Fruit fly (Drosophila melanogaster) whole organism, prepupa: ENCODE measurements around the gene tal-AA.

Source experiments
- CG10631 ChIP-seq: fragments of 200-800 bp; sonication (Bioruptor generic); optimal IDR thresholded peaks from 2 replicates; lab custom pipeline; 2016; ENCODE audit warnings: missing biosample characterization, missing genetic modification characterization
- CG10669 ChIP-seq: fragments of 200-800 bp; sonication (Bioruptor generic); optimal IDR thresholded peaks from 3 replicates; lab custom pipeline; 2018; ENCODE audit warnings: missing biosample characterization, mild to moderate bottlenecking, missing genetic modification characterization, moderate library complexity
- CG11294 ChIP-seq: fragments of 200-800 bp; sonication (Bioruptor generic); IDR thresholded peaks from 2 replicates; pipeline ENCODE4 v1.3.6; 2022; ENCODE audit warnings: missing biosample characterization, missing genetic modification characterization
- CG11762 ChIP-seq: fragments of 200-800 bp; sonication (Bioruptor generic); optimal IDR thresholded peaks from 3 replicates; lab custom pipeline; 2016; ENCODE audit warnings: missing biosample characterization, missing genetic modification characterization; ENCODE audit not compliant: insufficient read depth
- CG15336 ChIP-seq: fragments of 200-800 bp; sonication (Bioruptor generic); IDR thresholded peaks from 2 replicates; pipeline ENCODE4 v1.3.6; 2022; ENCODE audit warnings: missing biosample characterization, missing genetic modification characterization
- CG1621 ChIP-seq: fragments of 200-800 bp; sonication (Bioruptor generic); optimal IDR thresholded peaks from 3 replicates; lab custom pipeline; 2018; ENCODE audit warnings: missing biosample characterization, mild to moderate bottlenecking, missing genetic modification characterization
- CG16779 ChIP-seq: fragments of 200-800 bp; sonication (Bioruptor generic); optimal IDR thresholded peaks from 3 replicates; lab custom pipeline; 2017; ENCODE audit warnings: missing biosample characterization, mild to moderate bottlenecking, missing genetic modification characterization
- CG31627 ChIP-seq: fragments of 200-800 bp; sonication (Bioruptor generic); optimal IDR thresholded peaks from 3 replicates; lab custom pipeline; 2016; ENCODE audit warnings: missing biosample characterization, missing genetic modification characterization
- CG32006 ChIP-seq: fragments of 200-800 bp; sonication (Bioruptor generic); optimal IDR thresholded peaks from 3 replicates; lab custom pipeline; 2017; ENCODE audit warnings: missing biosample characterization, mild to moderate bottlenecking, missing genetic modification characterization
- CG34406 ChIP-seq: fragments of 200-800 bp; sonication (Bioruptor generic); optimal IDR thresholded peaks from 3 replicates; lab custom pipeline; 2016; ENCODE audit warnings: missing biosample characterization, missing genetic modification characterization
- CG3919 ChIP-seq: fragments of 200-800 bp; sonication (Bioruptor generic); optimal IDR thresholded peaks from 3 replicates; lab custom pipeline; 2016; ENCODE audit warnings: missing biosample characterization, missing genetic modification characterization
- CG4318 ChIP-seq: fragments of 200-800 bp; sonication (Bioruptor generic); optimal IDR thresholded peaks from 3 replicates; lab custom pipeline; 2017; ENCODE audit warnings: missing biosample characterization, mild to moderate bottlenecking, missing genetic modification characterization
- CG6163 ChIP-seq: fragments of 200-800 bp; sonication (Bioruptor generic); IDR thresholded peaks from 3 replicates; pipeline ENCODE4 v1.3.6; 2022; ENCODE audit warnings: missing biosample characterization, missing genetic modification characterization
- CG6276 ChIP-seq: fragments of 200-800 bp; sonication (Bioruptor generic); optimal IDR thresholded peaks from 2 replicates; lab custom pipeline; 2017; ENCODE audit warnings: missing biosample characterization, mild to moderate bottlenecking, missing genetic modification characterization
- CG6792 ChIP-seq: fragments of 200-800 bp; sonication (Bioruptor generic); optimal IDR thresholded peaks from 3 replicates; lab custom pipeline; 2016; ENCODE audit warnings: missing biosample characterization, missing genetic modification characterization
- CG6808 ChIP-seq: fragments of 200-800 bp; sonication (Bioruptor generic); optimal IDR thresholded peaks from 3 replicates; lab custom pipeline; 2017; ENCODE audit warnings: missing biosample characterization, missing genetic modification characterization, mild to moderate bottlenecking, moderate library complexity, missing genetic modification reagents
- CG7368 ChIP-seq: fragments of 200-800 bp; sonication (Bioruptor generic); optimal IDR thresholded peaks from 3 replicates; lab custom pipeline; 2016; ENCODE audit warnings: missing biosample characterization, missing genetic modification characterization
- CG8119 ChIP-seq: fragments of 200-800 bp; sonication (Bioruptor generic); IDR thresholded peaks from 3 replicates; pipeline ENCODE4 v1.3.6; 2022; ENCODE audit warnings: missing biosample characterization, missing genetic modification characterization
- CG8319 ChIP-seq: fragments of 200-800 bp; sonication (Bioruptor generic); optimal IDR thresholded peaks from 3 replicates; lab custom pipeline; 2016; ENCODE audit warnings: missing biosample characterization, missing genetic modification characterization
- CG9139 ChIP-seq: fragments of 200-800 bp; sonication (Bioruptor generic); optimal IDR thresholded peaks from 3 replicates; lab custom pipeline; 2017; ENCODE audit warnings: missing biosample characterization, mild to moderate bottlenecking, missing genetic modification characterization
- Eip75B ChIP-seq: fragments of 200-800 bp; sonication (Bioruptor generic); optimal IDR thresholded peaks from 3 replicates; lab custom pipeline; 2016; ENCODE audit warnings: missing biosample characterization, missing genetic modification characterization
- Eip78C ChIP-seq: fragments of 200-800 bp; sonication (Bioruptor generic); peaks from one replicate; lab custom pipeline; 2016; ENCODE audit warnings: missing biosample characterization, missing genetic modification characterization
- Ets21C ChIP-seq: fragments of 200-800 bp; sonication (Bioruptor generic); optimal IDR thresholded peaks from 3 replicates; lab custom pipeline; 2016; ENCODE audit warnings: missing biosample characterization, missing genetic modification characterization
- Ets96B ChIP-seq: fragments of 200-800 bp; optimal IDR thresholded peaks from 2 replicates; lab custom pipeline; 2019; ENCODE audit warnings: missing biosample characterization, mild to moderate bottlenecking, missing genetic modification characterization, moderate library complexity
- Gug ChIP-seq: fragments of 200-800 bp; sonication (Bioruptor generic); IDR thresholded peaks from 2 replicates; pipeline ENCODE4 v1.3.6; 2022; ENCODE audit warnings: missing biosample characterization, missing genetic modification characterization
- Hr39 ChIP-seq: fragments of 200-800 bp; sonication (Bioruptor generic); optimal IDR thresholded peaks from 2 replicates; lab custom pipeline; 2016; ENCODE audit warnings: missing biosample characterization, missing genetic modification characterization
- Hr4 ChIP-seq: fragments of 200-800 bp; sonication (Bioruptor generic); optimal IDR thresholded peaks from 3 replicates; lab custom pipeline; 2016; ENCODE audit warnings: missing biosample characterization, missing genetic modification characterization
- Lpt ChIP-seq: fragments of 200-800 bp; sonication (Bioruptor generic); optimal IDR thresholded peaks from 3 replicates; lab custom pipeline; 2016; ENCODE audit warnings: missing biosample characterization, missing genetic modification characterization
- Met ChIP-seq: fragments of 200-800 bp; sonication (Bioruptor generic); optimal IDR thresholded peaks from 3 replicates; lab custom pipeline; 2016; ENCODE audit warnings: missing biosample characterization, missing genetic modification characterization
- OdsH ChIP-seq: fragments of 200-800 bp; sonication (Bioruptor generic); optimal IDR thresholded peaks from 3 replicates; lab custom pipeline; 2016; ENCODE audit warnings: missing biosample characterization, missing genetic modification characterization
- Smox ChIP-seq: fragments of 200-800 bp; sonication (Bioruptor generic); optimal IDR thresholded peaks from 3 replicates; lab custom pipeline; 2016; ENCODE audit warnings: missing biosample characterization, missing genetic modification characterization
- Sox102F ChIP-seq: fragments of 200-800 bp; sonication (Bioruptor generic); optimal IDR thresholded peaks from 2 replicates; lab custom pipeline; 2016; ENCODE audit warnings: missing biosample characterization, mild to moderate bottlenecking, missing genetic modification characterization
- Sox15 ChIP-seq: fragments of 200-800 bp; sonication (Bioruptor generic); optimal IDR thresholded peaks from 3 replicates; lab custom pipeline; 2016; ENCODE audit warnings: missing biosample characterization, missing genetic modification characterization
- achi ChIP-seq: fragments of 200-800 bp; sonication (Bioruptor generic); optimal IDR thresholded peaks from 3 replicates; lab custom pipeline; 2016; ENCODE audit warnings: missing biosample characterization, missing genetic modification characterization
- acj6 ChIP-seq: fragments of 200-800 bp; sonication (Bioruptor generic); optimal IDR thresholded peaks from 3 replicates; lab custom pipeline; 2016; ENCODE audit warnings: missing biosample characterization, missing genetic modification characterization
- dac ChIP-seq: fragments of 200-800 bp; sonication (Bioruptor generic); optimal IDR thresholded peaks from 2 replicates; lab custom pipeline; 2017; ENCODE audit warnings: missing biosample characterization, mild to moderate bottlenecking, missing genetic modification characterization
- dsx ChIP-seq: fragments of 200-800 bp; optimal IDR thresholded peaks from 3 replicates; lab custom pipeline; 2019; ENCODE audit warnings: missing biosample characterization, mild to moderate bottlenecking, missing genetic modification characterization, moderate library complexity; ENCODE audit not compliant: poor library complexity, severe bottlenecking
- eg ChIP-seq: fragments of 200-800 bp; sonication (Bioruptor generic); IDR thresholded peaks from 3 replicates; pipeline ENCODE4 v1.3.6; 2022; ENCODE audit warnings: missing biosample characterization, missing genetic modification characterization
- esn ChIP-seq: fragments of 200-800 bp; sonication (Bioruptor generic); optimal IDR thresholded peaks from 2 replicates; lab custom pipeline; 2016; ENCODE audit warnings: missing biosample characterization, mild to moderate bottlenecking, missing genetic modification characterization, moderate library complexity
- fd85E ChIP-seq: fragments of 200-800 bp; sonication (Bioruptor generic); optimal IDR thresholded peaks from 3 replicates; lab custom pipeline; 2016; ENCODE audit warnings: missing biosample characterization, missing genetic modification characterization
- fkh ChIP-seq: fragments of 200-800 bp; sonication (Bioruptor generic); optimal IDR thresholded peaks from 3 replicates; lab custom pipeline; 2017; ENCODE audit warnings: missing biosample characterization, mild to moderate bottlenecking, missing genetic modification characterization, moderate library complexity
- lz ChIP-seq: fragments of 200-800 bp; sonication (Bioruptor generic); optimal IDR thresholded peaks from 3 replicates; lab custom pipeline; 2016; ENCODE audit warnings: missing biosample characterization, missing genetic modification characterization
- net ChIP-seq: fragments of 200-800 bp; sonication (Bioruptor generic); optimal IDR thresholded peaks from 3 replicates; lab custom pipeline; 2016; ENCODE audit warnings: missing biosample characterization, missing genetic modification characterization
- pdm3 ChIP-seq: fragments of 200-800 bp; sonication (Bioruptor generic); optimal IDR thresholded peaks from 3 replicates; lab custom pipeline; 2016; ENCODE audit warnings: missing biosample characterization, missing genetic modification characterization
- ss ChIP-seq, 2 experiments: fragments of 200-800 bp; sonication (Bioruptor generic); optimal IDR thresholded peaks; 2 replicates in 1 of 2; 3 replicates in 1 of 2; lab custom pipeline; 2017 to 2018; ENCODE audit warnings: mild to moderate bottlenecking in 2 of 2, missing biosample characterization in 2 of 2, missing genetic modification characterization in 2 of 2, moderate library complexity in 1 of 2
- svp ChIP-seq: fragments of 200-800 bp; sonication (Bioruptor generic); peaks from one replicate; lab custom pipeline; 2016; ENCODE audit warnings: missing biosample characterization, missing genetic modification characterization
- topi ChIP-seq: fragments of 200-800 bp; sonication (Bioruptor generic); optimal IDR thresholded peaks from 3 replicates; lab custom pipeline; 2016; ENCODE audit warnings: missing biosample characterization, missing genetic modification characterization

The tal-AA gene

dm6 chr3R:13843611-13844010, 30.7 kb downstream of the tal-AA start (continued):
- TF ChIP-seq Ets21C (GFP tag; lab: Kevin White, UChicago) (no peak), CG4318 (GFP tag; lab: Kevin White, UChicago) (peak; percentile 4), pdm3 (GFP tag; lab: Kevin White, UChicago) (peak; percentile 29), Met (GFP tag; lab: Kevin White, UChicago) (peak; percentile 49), topi (GFP tag; lab: Kevin White, UChicago) (peak; percentile 47), Sox102F (GFP tag; lab: Kevin White, UChicago) (peak; percentile 44), Eip78C (GFP tag; lab: Kevin White, UChicago) (peak; percentile 86), CG32006 (peak; percentile 58), esn (GFP tag; lab: Kevin White, UChicago) (peak; percentile 55), CG8119 (GFP tag; lab: Robert Waterston, UW) (peak; percentile 65), CG10631 (GFP tag; lab: Kevin White, UChicago) (peak; percentile 39), Sox15 (GFP tag; lab: Kevin White, UChicago) (no peak), CG6792 (GFP tag; lab: Kevin White, UChicago) (peak; percentile 21), CG6808 (peak; percentile 17), acj6 (GFP tag; lab: Kevin White, UChicago) (peak; percentile 48), CG3919 (GFP tag; lab: Kevin White, UChicago) (peak; percentile 62), Hr4 (GFP tag; lab: Kevin White, UChicago) (no peak)

dm6 chr3R:13845250-13845699, 32.4 kb downstream of the tal-AA start:
- peak; percentile 71 for TF ChIP-seq CG9139
- peak; percentile 81 for TF ChIP-seq CG10669 (GFP tag; lab: Kevin White, UChicago)
- TF ChIP-seq pdm3 (GFP tag; lab: Kevin White, UChicago) = peak; percentile 55
- TF ChIP-seq Smox (GFP tag; lab: Kevin White, UChicago) = peak; percentile 36
- TF ChIP-seq Gug (GFP tag; lab: Robert Waterston, UW) = peak; percentile 70
- peak; percentile 78 for TF ChIP-seq CG3919 (GFP tag; lab: Kevin White, UChicago)
- peak; percentile 39 for TF ChIP-seq Lpt (GFP tag; lab: Kevin White, UChicago)
- peak; percentile 56 for TF ChIP-seq Sox102F (GFP tag; lab: Kevin White, UChicago)
- 0 out of 2 replicates have a peak, but pooled peaks have one; percentile 24 for TF ChIP-seq CG11294 (GFP tag; lab: Robert Waterston, UW)
- peak; percentile 33 for TF ChIP-seq CG11762 (GFP tag; lab: Kevin White, UChicago)
- TF ChIP-seq Eip75B (GFP tag; lab: Kevin White, UChicago) = peak; percentile 69
- TF ChIP-seq CG10631 (GFP tag; lab: Kevin White, UChicago) = peak; percentile 90
- TF ChIP-seq OdsH (GFP tag; lab: Kevin White, UChicago) = peak; percentile 86
- peak; percentile 87 for TF ChIP-seq CG1621
- TF ChIP-seq CG34406 = peak; percentile 82
- TF ChIP-seq dac (GFP tag; lab: Kevin White, UChicago) = peak; percentile 86
- peak; percentile 80 for TF ChIP-seq net
- peak; percentile 86 for TF ChIP-seq dsx (GFP tag; lab: Kevin White, UChicago)
- peak; percentile 92 to 95 for TF ChIP-seq ss (GFP tag; optimal IDR thresholded peaks at IDR 0.05; lab: Kevin White, UChicago)
- TF ChIP-seq CG8319 = peak; percentile 57
- peak; percentile 94 for TF ChIP-seq CG6163 (GFP tag; lab: Robert Waterston, UW)
- peak; percentile 77 for TF ChIP-seq svp (GFP tag; lab: Kevin White, UChicago)
- peak; percentile 89 for TF ChIP-seq Eip78C (GFP tag; lab: Kevin White, UChicago)
- TF ChIP-seq CG6792 (GFP tag; lab: Kevin White, UChicago) = peak; percentile 76
- TF ChIP-seq acj6 (GFP tag; lab: Kevin White, UChicago) = peak; percentile 81
- peak; percentile 67 for TF ChIP-seq Sox15 (GFP tag; lab: Kevin White, UChicago)
- no peak for TF ChIP-seq fkh
- TF ChIP-seq CG6276 = peak; percentile 85
- peak; percentile 88 for TF ChIP-seq CG6808
- TF ChIP-seq CG8119 (GFP tag; lab: Robert Waterston, UW) = peak; percentile 95
- peak; percentile 84 for TF ChIP-seq CG16779 (tag; lab: Kevin White, UChicago)
- peak; percentile 89 for TF ChIP-seq CG32006
- TF ChIP-seq lz (GFP tag; lab: Kevin White, UChicago) = peak; percentile 49
- no peak for TF ChIP-seq fd85E (GFP tag; lab: Kevin White, UChicago)
- TF ChIP-seq eg (GFP tag; lab: Robert Waterston, UW) = peak; percentile 89
- peak; percentile 92 for TF ChIP-seq CG15336 (GFP tag; lab: Robert Waterston, UW)
- peak; percentile 38 for TF ChIP-seq Hr39 (GFP tag; lab: Kevin White, UChicago)
- peak; percentile 25 for TF ChIP-seq CG31627 (GFP tag; lab: Kevin White, UChicago)
- peak; percentile 53 for TF ChIP-seq CG7368
- TF ChIP-seq topi (GFP tag; lab: Kevin White, UChicago) = peak; percentile 54
- TF ChIP-seq Ets96B (tag; lab: Kevin White, UChicago) = peak; percentile 89
- peak; percentile 90 for TF ChIP-seq achi (GFP tag; lab: Kevin White, UChicago)
- peak; percentile 64 for TF ChIP-seq Met (GFP tag; lab: Kevin White, UChicago)
